Fruit fly (Drosophila melanogaster) whole organism, embryonic: Measurements from ENCODE around the gene CG32137.
A peak's percentile ranks its signal among the peaks of the same experiment; 100 is the strongest.

Experiments used
- CG10147 ChIP-seq: fragments of 200-800 bp; sonication (Bioruptor generic); optimal IDR thresholded peaks from 2 replicates; lab custom pipeline; 2019; ENCODE audit warnings: missing biosample characterization, mild to moderate bottlenecking, missing genetic modification characterization, moderate library complexity
- CG10543 ChIP-seq: fragments of 200-800 bp; sonication (Bioruptor generic); optimal IDR thresholded peaks from 3 replicates; lab custom pipeline; 2017; ENCODE audit warnings: missing biosample characterization, mild to moderate bottlenecking, missing genetic modification characterization, moderate library complexity
- CG12219 ChIP-seq: fragments of 200-800 bp; sonication (Bioruptor generic); optimal IDR thresholded peaks from 3 replicates; lab custom pipeline; 2018; ENCODE audit warnings: missing biosample characterization, mild to moderate bottlenecking, missing genetic modification characterization
- CG12299 ChIP-seq: fragments of 200-800 bp; sonication (Bioruptor generic); optimal IDR thresholded peaks from 2 replicates; lab custom pipeline; 2018; ENCODE audit warnings: missing biosample characterization, mild to moderate bottlenecking, missing genetic modification characterization
- CG12744 ChIP-seq: fragments of 200-800 bp; sonication (Bioruptor generic); optimal IDR thresholded peaks from 2 replicates; lab custom pipeline; 2016; ENCODE audit warnings: missing biosample characterization, missing genetic modification characterization
- CG13624 ChIP-seq: fragments of 200-800 bp; sonication (Bioruptor generic); optimal IDR thresholded peaks from 2 replicates; lab custom pipeline; 2016; ENCODE audit warnings: missing biosample characterization, missing genetic modification characterization
- CG1647 ChIP-seq: fragments of 200-800 bp; sonication (Bioruptor generic); optimal IDR thresholded peaks from 3 replicates; lab custom pipeline; 2016; ENCODE audit warnings: missing biosample characterization, missing genetic modification characterization
- CG18262 ChIP-seq: fragments of 200-800 bp; optimal IDR thresholded peaks from 3 replicates; lab custom pipeline; 2019; ENCODE audit warnings: missing biosample characterization, mild to moderate bottlenecking, missing genetic modification characterization, moderate library complexity
- CG18619 ChIP-seq: fragments of 200-800 bp; sonication (Bioruptor generic); optimal IDR thresholded peaks from 3 replicates; lab custom pipeline; 2017; ENCODE audit warnings: missing biosample characterization, mild to moderate bottlenecking, missing genetic modification characterization
- CG2116 ChIP-seq: fragments of 200-800 bp; sonication (Bioruptor generic); optimal IDR thresholded peaks from 3 replicates; lab custom pipeline; 2018; ENCODE audit warnings: missing biosample characterization, mild to moderate bottlenecking, missing genetic modification characterization
- CG2120 ChIP-seq: fragments of 200-800 bp; sonication (Bioruptor generic); optimal IDR thresholded peaks from 3 replicates; lab custom pipeline; 2016; ENCODE audit warnings: missing biosample characterization, missing genetic modification characterization
- CG2712 ChIP-seq: fragments of 200-800 bp; optimal IDR thresholded peaks from 3 replicates; lab custom pipeline; 2019; ENCODE audit warnings: missing biosample characterization, mild to moderate bottlenecking, missing genetic modification characterization, moderate library complexity
- CG31224 ChIP-seq: fragments of 200-800 bp; sonication (Bioruptor generic); IDR thresholded peaks from 2 replicates; pipeline ENCODE4 v1.3.6; 2022; ENCODE audit warnings: missing biosample characterization, missing genetic modification characterization
- CG3163 ChIP-seq: fragments of 200-800 bp; sonication (Bioruptor generic); optimal IDR thresholded peaks from 3 replicates; lab custom pipeline; 2016; ENCODE audit warnings: missing biosample characterization, missing genetic modification characterization
- CG3281 ChIP-seq: fragments of 200-800 bp; sonication (Bioruptor generic); optimal IDR thresholded peaks from 3 replicates; lab custom pipeline; 2017; ENCODE audit warnings: missing biosample characterization, mild to moderate bottlenecking, missing genetic modification characterization
- CG33557 ChIP-seq: fragments of 200-800 bp; sonication (Bioruptor generic); optimal IDR thresholded peaks from 2 replicates; lab custom pipeline; 2019; ENCODE audit warnings: missing biosample characterization, mild to moderate bottlenecking, missing genetic modification characterization, moderate library complexity
- CG34376 ChIP-seq: fragments of 200-800 bp; sonication (Bioruptor generic); optimal IDR thresholded peaks from 2 replicates; lab custom pipeline; 2018; ENCODE audit warnings: missing biosample characterization, mild to moderate bottlenecking, missing genetic modification characterization
- CG3995 ChIP-seq: fragments of 200-800 bp; sonication (Bioruptor generic); optimal IDR thresholded peaks from 3 replicates; lab custom pipeline; 2016; ENCODE audit warnings: missing biosample characterization, missing genetic modification characterization
- CG4360 ChIP-seq: fragments of 200-800 bp; sonication (Bioruptor generic); IDR thresholded peaks from 2 replicates; pipeline ENCODE4 v1.3.6; 2022; ENCODE audit warnings: missing biosample characterization, missing genetic modification characterization
- CG9215 ChIP-seq: fragments of 200-800 bp; sonication (Bioruptor generic); IDR thresholded peaks from 2 replicates; pipeline ENCODE4 v1.3.6; 2022; ENCODE audit warnings: missing biosample characterization, missing genetic modification characterization
- CG9817 ChIP-seq: fragments of 200-800 bp; sonication (Bioruptor generic); optimal IDR thresholded peaks from 2 replicates; lab custom pipeline; 2018; ENCODE audit warnings: missing biosample characterization, mild to moderate bottlenecking, missing genetic modification characterization, moderate library complexity
- D19B ChIP-seq: fragments of 200-800 bp; sonication (Bioruptor generic); optimal IDR thresholded peaks from 2 replicates; lab custom pipeline; 2017; ENCODE audit warnings: missing biosample characterization, mild to moderate bottlenecking, missing genetic modification characterization
- Elba2 ChIP-seq: fragments of 200-800 bp; sonication (Bioruptor generic); optimal IDR thresholded peaks from 3 replicates; lab custom pipeline; 2016; ENCODE audit warnings: missing biosample characterization, missing genetic modification characterization
- GATAe ChIP-seq: fragments of 200-800 bp; sonication (Bioruptor generic); conservative IDR thresholded peaks from 2 replicates; pipeline ENCODE4 v1.3.6; 2022; ENCODE audit warnings: missing biosample characterization, missing genetic modification characterization
- HLH4C ChIP-seq: fragments of 200-800 bp; sonication (Bioruptor generic); IDR thresholded peaks from 3 replicates; pipeline ENCODE4 v1.3.6; 2022; ENCODE audit warnings: missing biosample characterization, missing genetic modification characterization; ENCODE audit not compliant: partially characterized antibody
- Pdp1 ChIP-seq, 2 experiments: fragments of 200-800 bp; sonication (Bioruptor generic); optimal IDR thresholded peaks; 3 replicates each; lab custom pipeline; 2016; ENCODE audit warnings: missing biosample characterization in 2 of 2, missing genetic modification characterization in 2 of 2, mild to moderate bottlenecking in 1 of 2, moderate library complexity in 1 of 2
- Six4 ChIP-seq: fragments of 200-800 bp; sonication (Bioruptor generic); optimal IDR thresholded peaks from 2 replicates; lab custom pipeline; 2016; ENCODE audit warnings: missing biosample characterization, missing genetic modification characterization
- Taf1 ChIP-seq: fragments of 200-800 bp; sonication (Bioruptor generic); IDR thresholded peaks from 2 replicates; pipeline ENCODE4 v1.3.6; 2022; ENCODE audit warnings: missing biosample characterization, missing genetic modification characterization
- Xbp1 ChIP-seq: fragments of 200-800 bp; sonication (Bioruptor generic); optimal IDR thresholded peaks from 3 replicates; lab custom pipeline; 2016; ENCODE audit warnings: missing biosample characterization, mild to moderate bottlenecking, missing genetic modification characterization
- dati ChIP-seq: fragments of 200-800 bp; sonication (Bioruptor generic); IDR thresholded peaks from 2 replicates; pipeline ENCODE4 v1.3.6; 2022; ENCODE audit warnings: missing biosample characterization, missing genetic modification characterization
- disco-r ChIP-seq: fragments of 200-800 bp; sonication (Bioruptor generic); optimal IDR thresholded peaks from 2 replicates; lab custom pipeline; 2016; ENCODE audit warnings: missing biosample characterization, missing genetic modification characterization
- dm ChIP-seq: fragments of 200-800 bp; sonication (Bioruptor generic); optimal IDR thresholded peaks from 3 replicates; lab custom pipeline; 2016; ENCODE audit warnings: missing biosample characterization, missing genetic modification characterization
- fd64A ChIP-seq: fragments of 200-800 bp; sonication (Bioruptor generic); optimal IDR thresholded peaks from 3 replicates; lab custom pipeline; 2018; ENCODE audit warnings: missing biosample characterization, mild to moderate bottlenecking, missing genetic modification characterization
- gcm ChIP-seq: fragments of 200-800 bp; sonication (Bioruptor generic); optimal IDR thresholded peaks from 2 replicates; lab custom pipeline; 2019; ENCODE audit warnings: missing biosample characterization, mild to moderate bottlenecking, missing genetic modification characterization, moderate library complexity
- grau ChIP-seq: fragments of 200-800 bp; optimal IDR thresholded peaks from 3 replicates; lab custom pipeline; 2019; ENCODE audit warnings: missing biosample characterization, mild to moderate bottlenecking, missing genetic modification characterization, moderate library complexity
- gsb ChIP-seq: fragments of 200-800 bp; sonication (Bioruptor generic); IDR thresholded peaks from 2 replicates; pipeline ENCODE4 v1.3.6; 2022; ENCODE audit warnings: missing biosample characterization, missing genetic modification characterization
- hb ChIP-seq: fragments of 200-800 bp; sonication (Bioruptor generic); IDR thresholded peaks from 3 replicates; pipeline ENCODE4 v1.3.6; 2022; ENCODE audit warnings: missing biosample characterization, missing genetic modification characterization; ENCODE audit not compliant: partially characterized antibody
- ind ChIP-seq: fragments of 200-800 bp; sonication (Bioruptor generic); optimal IDR thresholded peaks from 3 replicates; lab custom pipeline; 2016; ENCODE audit warnings: missing biosample characterization, missing genetic modification characterization
- kay ChIP-seq: fragments of 200-800 bp; sonication (Bioruptor generic); optimal IDR thresholded peaks from 2 replicates; lab custom pipeline; 2016; ENCODE audit warnings: missing biosample characterization, missing genetic modification characterization
- lmd ChIP-seq: fragments of 200-800 bp; sonication (Bioruptor generic); IDR thresholded peaks from 2 replicates; pipeline ENCODE4 v1.3.6; 2022; ENCODE audit warnings: missing biosample characterization, missing genetic modification characterization
- lola ChIP-seq, 3 experiments: fragments of >200 bp in 2 of 3; fragments of 200-800 bp in 1 of 3; sonication (Bioruptor generic) in 1 of 3; optimal IDR thresholded peaks; 2 replicates each; lab custom pipeline; 2017 to 2019; ENCODE audit warnings: missing biosample characterization in 3 of 3, missing genetic modification characterization in 3 of 3, mild to moderate bottlenecking in 1 of 3, moderate library complexity in 1 of 3
- pan ChIP-seq, 4 experiments: fragments of >200 bp in 3 of 4; fragments of 200-800 bp in 1 of 4; sonication (Bioruptor generic) in 1 of 4; optimal IDR thresholded peaks in 3 of 4; IDR thresholded peaks in 1 of 4; 2 replicates each; pipeline versions ENCODE4 v1.3.6 to Lab custom; 2017 to 2022; ENCODE audit warnings: missing biosample characterization in 2 of 4, missing genetic modification characterization in 2 of 4, mixed read lengths in 1 of 4
- pfk ChIP-seq: fragments of 200-800 bp; sonication (Bioruptor generic); optimal IDR thresholded peaks from 2 replicates; lab custom pipeline; 2018; ENCODE audit warnings: missing biosample characterization, mild to moderate bottlenecking, missing genetic modification characterization, moderate library complexity
- so ChIP-seq: fragments of 200-800 bp; sonication (Bioruptor generic); IDR thresholded peaks from 3 replicates; pipeline ENCODE4 v1.3.6; 2022; ENCODE audit warnings: missing biosample characterization, missing genetic modification characterization
- sob ChIP-seq: fragments of 200-800 bp; sonication (Bioruptor generic); IDR thresholded peaks from 2 replicates; pipeline ENCODE4 v1.3.6; 2022; ENCODE audit warnings: missing biosample characterization, missing genetic modification characterization
- tgo ChIP-seq: fragments of 200-800 bp; sonication (Bioruptor generic); IDR thresholded peaks from 3 replicates; pipeline ENCODE4 v1.3.6; 2022; ENCODE audit warnings: missing biosample characterization, missing genetic modification characterization
- tin ChIP-seq: fragments of 200-800 bp; sonication (Bioruptor generic); optimal IDR thresholded peaks from 3 replicates; lab custom pipeline; 2016; ENCODE audit warnings: missing biosample characterization, missing genetic modification characterization
- tup ChIP-seq: fragments of 200-800 bp; sonication (Bioruptor generic); optimal IDR thresholded peaks from 2 replicates; lab custom pipeline; 2016; ENCODE audit warnings: missing biosample characterization, mild to moderate bottlenecking, missing genetic modification characterization, moderate library complexity
- twi ChIP-seq: fragments of 200-800 bp; optimal IDR thresholded peaks from 2 replicates; lab custom pipeline; 2019; ENCODE audit warnings: missing biosample characterization, mild to moderate bottlenecking, missing genetic modification characterization, moderate library complexity

CG32137 gene

DNA sequence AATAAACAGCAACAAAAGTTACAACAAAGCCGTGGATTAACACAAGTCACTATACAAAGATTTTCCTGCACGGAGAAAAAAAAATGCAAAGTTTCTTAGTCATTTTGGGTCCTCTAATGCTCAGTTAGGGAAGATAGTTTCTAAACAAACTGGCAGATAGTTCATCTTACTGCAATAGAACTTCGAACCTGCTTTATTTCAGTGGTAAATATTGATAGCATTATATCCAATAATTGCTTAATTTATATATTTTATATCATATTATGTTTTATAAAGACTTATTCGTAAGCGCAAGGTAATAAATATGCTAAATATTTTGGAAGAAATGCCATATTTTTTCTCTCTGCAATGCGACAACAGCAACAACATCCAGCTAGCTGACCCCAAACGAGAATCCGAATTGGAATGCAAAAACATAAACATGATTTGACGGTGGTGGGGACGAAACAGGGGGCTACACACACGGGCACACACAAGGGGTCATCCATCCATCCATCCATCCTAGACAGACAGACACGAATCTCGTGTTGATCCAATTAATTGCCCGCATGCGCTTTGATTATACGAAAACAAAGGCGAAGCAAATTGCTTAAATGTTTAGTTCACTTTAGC is 27.3 kb upstream of the CG32137 start (continued):
- TF ChIP-seq CG10147 (peak; percentile 12), CG3281 (peak; percentile 51), CG34376 (GFP tag; lab: Kevin White, UChicago) (no peak), CG2120 (GFP tag; lab: Kevin White, UChicago) (peak; percentile 22), Xbp1 (GFP tag; lab: Kevin White, UChicago) (peak; percentile 68), so (GFP tag; lab: Robert Waterston, UW) (peak; percentile 77; the same call in 1 of the 3 replicates), kay (GFP tag; lab: Kevin White, UChicago) (peak; percentile 26), lmd (GFP tag; lab: Robert Waterston, UW) (peak; percentile 71), CG2712 (peak; percentile 84), Pdp1 (GFP tag; optimal IDR thresholded peaks at IDR 0.05; lab: Kevin White, UChicago) (no peak), twi (peak; percentile 23), sob (peak; percentile 58; the same call in 1 of the 2 replicates), pan (optimal IDR thresholded peaks at IDR 0.05; lab: Kevin White, UChicago) (no peak), pan (GFP tag; optimal IDR thresholded peaks at IDR 0.05 in 1 of 2, IDR thresholded peaks at IDR 0.05 in 1 of 2) (peak in 1 of 2 experiments; percentile 76), CG2116 (GFP tag; lab: Kevin White, UChicago) (peak; percentile 18), disco-r (no peak), D19B (GFP tag; lab: Kevin White, UChicago) (no peak), tin (peak; percentile 48), ind (peak; percentile 52), dati (no peak), dm (GFP tag; lab: Kevin White, UChicago) (no peak), CG10543 (GFP tag; lab: Kevin White, UChicago) (peak; percentile 31), Six4 (no peak), fd64A (GFP tag; lab: Kevin White, UChicago) (no peak), CG4360 (GFP tag; lab: Robert Waterston, UW) (peak; percentile 30; the same call in 1 of the 2 replicates), HLH4C (GFP tag; lab: Robert Waterston, UW) (no peak), gcm (GFP tag; lab: Kevin White, UChicago) (peak; percentile 50), CG18262 (tag; lab: Kevin White, UChicago) (peak; percentile 85), CG31224 (GFP tag; lab: Robert Waterston, UW) (peak; percentile 50; the same call in 1 of the 2 replicates), CG9215 (no peak; the same call in 1 of the 2 replicates), Elba2 (GFP tag; lab: Kevin White, UChicago) (no peak), GATAe (no peak), CG12219 (GFP tag; lab: Kevin White, UChicago) (peak; percentile 20), grau (tag; lab: Kevin White, UChicago) (peak; percentile 78), Taf1 (no peak), CG13624 (GFP tag; lab: Kevin White, UChicago) (peak; percentile 0), CG3995 (GFP tag; lab: Kevin White, UChicago) (no peak), gsb (GFP tag; lab: Robert Waterston, UW) (peak; percentile 25; the same call in 1 of the 2 replicates), tup (GFP tag; lab: Kevin White, UChicago) (no peak), CG3163 (GFP tag; lab: Kevin White, UChicago) (no peak), CG12299 (tag; lab: Kevin White, UChicago) (peak; percentile 21), CG33557 (no peak), CG9817 (peak; percentile 47), tgo (peak; percentile 79), CG12744 (GFP tag; lab: Kevin White, UChicago) (no peak), CG18619 (peak; percentile 68), pfk (GFP tag; lab: Kevin White, UChicago) (no peak), lola (GFP tag; optimal IDR thresholded peaks at IDR 0.05; lab: Kevin White, UChicago) (peak in 1 of 3 experiments; percentile 49), hb (GFP tag; lab: Robert Waterston, UW) (no peak), CG1647 (GFP tag; lab: Kevin White, UChicago) (no peak)
